Fruit fly (Drosophila melanogaster) whole organism, embryonic: ENCODE data around the gene CG10353.
A peak's percentile ranks its signal among the peaks of the same experiment; 100 is the strongest.

ENCODE experiments used
- Awh ChIP-seq: fragments of 200-800 bp; sonication (Bioruptor generic); IDR thresholded peaks from 2 replicates; pipeline ENCODE4, ENCODE4 v1.3.6; 2022; ENCODE audit warnings: missing biosample characterization, missing genetic modification characterization
- B-H1 ChIP-seq: fragments of 200-800 bp; sonication (Bioruptor generic); IDR thresholded peaks from 3 replicates; pipeline ENCODE4 v1.3.6; 2022; ENCODE audit warnings: missing biosample characterization, missing genetic modification characterization
- Bteb2 ChIP-seq: fragments of 200-800 bp; sonication (Bioruptor generic); optimal IDR thresholded peaks from 2 replicates; lab custom pipeline; 2016; ENCODE audit warnings: missing biosample characterization, missing genetic modification characterization
- CG10654 ChIP-seq: fragments of 200-800 bp; sonication (Bioruptor generic); optimal IDR thresholded peaks from 2 replicates; lab custom pipeline; 2016; ENCODE audit warnings: missing biosample characterization, missing genetic modification characterization
- CG11247 ChIP-seq: fragments of 200-800 bp; sonication (Bioruptor generic); IDR thresholded peaks from 2 replicates; pipeline ENCODE4 v1.3.6; 2022; ENCODE audit warnings: missing biosample characterization, missing genetic modification characterization
- CG12104 ChIP-seq: fragments of 200-800 bp; sonication (Bioruptor generic); optimal IDR thresholded peaks from 3 replicates; lab custom pipeline; 2016; ENCODE audit warnings: missing biosample characterization, missing genetic modification characterization
- CG12659 ChIP-seq: fragments of 200-800 bp; sonication (Bioruptor generic); optimal IDR thresholded peaks from 3 replicates; lab custom pipeline; 2017; ENCODE audit warnings: mild to moderate bottlenecking, missing biosample characterization, missing genetic modification reagents, missing genetic modification characterization
- CG12769 ChIP-seq: fragments of 200-800 bp; sonication (Bioruptor generic); optimal IDR thresholded peaks from 2 replicates; lab custom pipeline; 2019; ENCODE audit warnings: missing biosample characterization, mild to moderate bottlenecking, missing genetic modification characterization, moderate library complexity
- CG13296 ChIP-seq: fragments of 200-800 bp; sonication (Bioruptor generic); optimal IDR thresholded peaks from 3 replicates; lab custom pipeline; 2018; ENCODE audit warnings: missing biosample characterization, mild to moderate bottlenecking, missing genetic modification characterization
- CG14441 ChIP-seq: fragments of 200-800 bp; sonication (Bioruptor generic); IDR thresholded peaks from 2 replicates; pipeline ENCODE4 v1.3.6; 2022; ENCODE audit warnings: missing biosample characterization, missing genetic modification characterization
- CG14710 ChIP-seq: fragments of 200-800 bp; sonication (Bioruptor generic); optimal IDR thresholded peaks from 3 replicates; lab custom pipeline; 2019; ENCODE audit warnings: missing biosample characterization, mild to moderate bottlenecking, missing genetic modification characterization, moderate library complexity
- CG1602 ChIP-seq: fragments of 200-800 bp; sonication (Bioruptor generic); optimal IDR thresholded peaks from 3 replicates; lab custom pipeline; 2016; ENCODE audit warnings: missing biosample characterization, missing genetic modification characterization
- CG17186 ChIP-seq: fragments of 200-800 bp; sonication (Bioruptor generic); optimal IDR thresholded peaks from 3 replicates; lab custom pipeline; 2017; ENCODE audit warnings: missing biosample characterization, missing genetic modification reagents, missing genetic modification characterization
- CG17385 ChIP-seq: fragments of 200-800 bp; sonication (Bioruptor generic); optimal IDR thresholded peaks from 3 replicates; lab custom pipeline; 2018; ENCODE audit warnings: missing biosample characterization, mild to moderate bottlenecking, missing genetic modification characterization
- CG17802 ChIP-seq: fragments of 200-800 bp; sonication (Bioruptor generic); optimal IDR thresholded peaks from 2 replicates; lab custom pipeline; 2018; ENCODE audit warnings: missing biosample characterization, mild to moderate bottlenecking, missing genetic modification characterization, moderate library complexity
- CG18476 ChIP-seq: fragments of 200-800 bp; sonication (Bioruptor generic); optimal IDR thresholded peaks from 2 replicates; lab custom pipeline; 2016; ENCODE audit warnings: missing biosample characterization, mild to moderate bottlenecking, missing genetic modification characterization
- CG31388 ChIP-seq: fragments of 200-800 bp; sonication (Bioruptor generic); optimal IDR thresholded peaks from 2 replicates; lab custom pipeline; 2016; ENCODE audit warnings: missing biosample characterization, missing genetic modification characterization
- CG32532 ChIP-seq: fragments of 200-800 bp; sonication (Bioruptor generic); IDR thresholded peaks from 2 replicates; pipeline ENCODE4 v1.3.6; 2022; ENCODE audit warnings: missing biosample characterization, missing genetic modification characterization
- CG33213 ChIP-seq: fragments of 200-800 bp; sonication (Bioruptor generic); optimal IDR thresholded peaks from 3 replicates; lab custom pipeline; 2016; ENCODE audit warnings: missing biosample characterization, missing genetic modification characterization
- CG34376 ChIP-seq: fragments of 200-800 bp; sonication (Bioruptor generic); optimal IDR thresholded peaks from 2 replicates; lab custom pipeline; 2018; ENCODE audit warnings: missing biosample characterization, mild to moderate bottlenecking, missing genetic modification characterization
- CG3995 ChIP-seq: fragments of 200-800 bp; sonication (Bioruptor generic); optimal IDR thresholded peaks from 3 replicates; lab custom pipeline; 2016; ENCODE audit warnings: missing biosample characterization, missing genetic modification characterization
- CG6689 ChIP-seq: fragments of 200-800 bp; sonication (Bioruptor generic); IDR thresholded peaks from 2 replicates; pipeline ENCODE4 v1.3.6; 2022; ENCODE audit warnings: missing biosample characterization, missing genetic modification characterization
- Fer2 ChIP-seq: fragments of 200-800 bp; sonication (Bioruptor generic); optimal IDR thresholded peaks from 2 replicates; lab custom pipeline; 2018; ENCODE audit warnings: missing biosample characterization, mild to moderate bottlenecking, missing genetic modification characterization, moderate library complexity
- HmgD ChIP-seq: fragments of 200-800 bp; sonication (Bioruptor generic); optimal IDR thresholded peaks from 3 replicates; lab custom pipeline; 2016; ENCODE audit warnings: missing biosample characterization, missing genetic modification characterization
- Hsf ChIP-seq: fragments of 200-800 bp; sonication (Bioruptor generic); optimal IDR thresholded peaks from 3 replicates; lab custom pipeline; 2016; ENCODE audit warnings: missing biosample characterization, missing genetic modification characterization
- Kr ChIP-seq: fragments of 200-800 bp; sonication (Bioruptor generic); optimal IDR thresholded peaks from 2 replicates; lab custom pipeline; 2017; ENCODE audit warnings: missing biosample characterization, mild to moderate bottlenecking, missing genetic modification characterization
- Med ChIP-seq: fragments of 200-800 bp; sonication (Bioruptor generic); peaks from one replicate; lab custom pipeline; 2016; ENCODE audit warnings: missing biosample characterization, missing genetic modification characterization, mild to moderate bottlenecking, inconsistent platforms, moderate library complexity
- NC2α ChIP-seq: fragments of 200-800 bp; sonication (Bioruptor generic); optimal IDR thresholded peaks from 2 replicates; lab custom pipeline; 2016; ENCODE audit warnings: missing biosample characterization, missing genetic modification characterization
- NC2β ChIP-seq: fragments of 200-800 bp; sonication (Bioruptor generic); optimal IDR thresholded peaks from 2 replicates; lab custom pipeline; 2016; ENCODE audit warnings: missing biosample characterization, missing genetic modification characterization
- Nf-YC ChIP-seq: fragments of 200-800 bp; optimal IDR thresholded peaks from 3 replicates; lab custom pipeline; 2019; ENCODE audit warnings: missing biosample characterization, mild to moderate bottlenecking, missing genetic modification characterization, moderate library complexity
- TFAM ChIP-seq: fragments of 200-800 bp; sonication (Bioruptor generic); optimal IDR thresholded peaks from 2 replicates; lab custom pipeline; 2017; ENCODE audit warnings: missing biosample characterization, missing genetic modification characterization, inconsistent platforms
- Usf ChIP-seq: fragments of 200-800 bp; sonication (Bioruptor generic); optimal IDR thresholded peaks from 2 replicates; lab custom pipeline; 2017; ENCODE audit warnings: missing genotype, missing biosample characterization, missing genetic modification characterization
- abd-A ChIP-seq: fragments of 200-800 bp; sonication (Bioruptor generic); optimal IDR thresholded peaks from 3 replicates; lab custom pipeline; 2019; ENCODE audit warnings: missing biosample characterization, mild to moderate bottlenecking, missing genetic modification characterization, moderate library complexity
- al ChIP-seq: fragments of 200-800 bp; sonication (Bioruptor generic); IDR thresholded peaks from 2 replicates; pipeline ENCODE4 v1.3.6; 2022; ENCODE audit warnings: missing biosample characterization, missing genetic modification characterization
- cg ChIP-seq: fragments of 200-800 bp; sonication (Bioruptor generic); optimal IDR thresholded peaks from 3 replicates; lab custom pipeline; 2019; ENCODE audit warnings: missing biosample characterization, mild to moderate bottlenecking, missing genetic modification characterization, moderate library complexity
- ci ChIP-seq: fragments of 200-800 bp; sonication (Bioruptor generic); IDR thresholded peaks from 3 replicates; pipeline ENCODE4 v1.3.6; 2022; ENCODE audit warnings: missing biosample characterization, missing genetic modification characterization
- crol ChIP-seq: fragments of 200-800 bp; sonication (Bioruptor generic); IDR thresholded peaks from 2 replicates; pipeline ENCODE4 v1.3.6; 2022; ENCODE audit warnings: missing biosample characterization, missing genetic modification characterization
- her ChIP-seq: fragments of 200-800 bp; sonication (Bioruptor generic); optimal IDR thresholded peaks from 2 replicates; lab custom pipeline; 2016; ENCODE audit warnings: missing biosample characterization, missing genetic modification characterization
- lov ChIP-seq, 2 experiments: fragments of 200-800 bp in 1 of 2; fragments of >200 bp in 1 of 2; sonication (Bioruptor generic) in 1 of 2; IDR thresholded peaks in 1 of 2; optimal IDR thresholded peaks in 1 of 2; 2 replicates in 1 of 2; 3 replicates in 1 of 2; pipeline versions ENCODE4 v1.3.6 to Lab custom; 2017 to 2022; ENCODE audit warnings: missing biosample characterization in 1 of 2, missing genetic modification characterization in 1 of 2
- pan ChIP-seq, 4 experiments: fragments of >200 bp in 3 of 4; fragments of 200-800 bp in 1 of 4; sonication (Bioruptor generic) in 1 of 4; optimal IDR thresholded peaks in 3 of 4; IDR thresholded peaks in 1 of 4; 2 replicates each; pipeline versions ENCODE4 v1.3.6 to Lab custom; 2017 to 2022; ENCODE audit warnings: missing biosample characterization in 2 of 4, missing genetic modification characterization in 2 of 4, mixed read lengths in 1 of 4
- pfk ChIP-seq: fragments of 200-800 bp; sonication (Bioruptor generic); optimal IDR thresholded peaks from 2 replicates; lab custom pipeline; 2018; ENCODE audit warnings: missing biosample characterization, mild to moderate bottlenecking, missing genetic modification characterization, moderate library complexity
- pros ChIP-seq: fragments of 200-800 bp; sonication (Bioruptor generic); optimal IDR thresholded peaks from 3 replicates; lab custom pipeline; 2019; ENCODE audit warnings: missing biosample characterization, mild to moderate bottlenecking, missing genetic modification characterization, moderate library complexity
- row ChIP-seq: fragments of 200-800 bp; sonication (Bioruptor generic); IDR thresholded peaks from 3 replicates; pipeline ENCODE4 v1.3.6; 2022; ENCODE audit warnings: missing biosample characterization, missing genetic modification characterization
- so ChIP-seq: fragments of 200-800 bp; sonication (Bioruptor generic); IDR thresholded peaks from 3 replicates; pipeline ENCODE4 v1.3.6; 2022; ENCODE audit warnings: missing biosample characterization, missing genetic modification characterization
- sug ChIP-seq: fragments of 200-800 bp; optimal IDR thresholded peaks from 2 replicates; lab custom pipeline; 2019; ENCODE audit warnings: missing biosample characterization, mild to moderate bottlenecking, missing genetic modification characterization, moderate library complexity
- vvl ChIP-seq: fragments of 200-800 bp; sonication (Bioruptor generic); IDR thresholded peaks from 2 replicates; pipeline ENCODE4 v1.3.6; 2022; ENCODE audit warnings: missing biosample characterization, missing genetic modification characterization

Gene CG10353

dm6 chrX:11852310-11852709 lies 34.7 kb downstream of the CG10353 start, which contains the start of gene p24-1 (continued):
- peak; percentile 27 for TF ChIP-seq CG17802 (tag; lab: Kevin White, UChicago)
- peak; percentile 7 for TF ChIP-seq Bteb2 (GFP tag; lab: Kevin White, UChicago)
- peak; percentile 74 for TF ChIP-seq CG17186 (GFP tag; lab: Kevin White, UChicago)
- TF ChIP-seq TFAM (GFP tag; lab: Kevin White, UChicago), result no peak
- peak; percentile 28 for TF ChIP-seq CG13296 (GFP tag; lab: Kevin White, UChicago)
- TF ChIP-seq CG11247, result peak; percentile 58
- TF ChIP-seq CG3995 (GFP tag; lab: Kevin White, UChicago), result peak; percentile 94
- no peak for TF ChIP-seq lov (optimal IDR thresholded peaks at IDR 0.05; lab: Kevin White, UChicago)
- 0 out of 3 replicates have a peak, but pooled peaks have one; percentile 22 for TF ChIP-seq lov (GFP tag; IDR thresholded peaks at IDR 0.05; lab: Robert Waterston, UW)

- TF ChIP-seq Nf-YC (tag; lab: Kevin White, UChicago), result no peak
- 0 out of 2 replicates have a peak, but pooled peaks have one; percentile 7 for TF ChIP-seq CG32532 (GFP tag; lab: Robert Waterston, UW)
- no peak for TF ChIP-seq pros (GFP tag; lab: Kevin White, UChicago)
- TF ChIP-seq ci (GFP tag; lab: Robert Waterston, UW), result 0 out of 3 replicates have a peak, but pooled peaks have one; percentile 32
- peak; percentile 17; the same call in 1 of the 2 replicates for TF ChIP-seq al (GFP tag; lab: Robert Waterston, UW)
- peak; percentile 59; the same call in 1 of the 2 replicates for TF ChIP-seq crol (GFP tag; lab: Robert Waterston, UW)
- peak; percentile 72 for TF ChIP-seq abd-A (tag; lab: Kevin White, UChicago)
- peak; percentile 10 for TF ChIP-seq CG18476
- peak; percentile 59; the same call in 1 of the 2 replicates for TF ChIP-seq vvl (GFP tag; lab: Robert Waterston, UW)
- peak; percentile 40 for TF ChIP-seq CG14441
- TF ChIP-seq CG12769 (tag; lab: Kevin White, UChicago), result peak; percentile 60
- TF ChIP-seq Med (GFP tag; lab: Kevin White, UChicago), result peak; percentile 70
- no peak for TF ChIP-seq her (GFP tag; lab: Kevin White, UChicago)
- 0 out of 3 replicates have a peak, but pooled peaks have one; percentile 7 for TF ChIP-seq row
- TF ChIP-seq so, result no peak
- no peak for TF ChIP-seq pan (optimal IDR thresholded peaks at IDR 0.05; lab: Kevin White, UChicago)
- TF ChIP-seq pan (GFP tag; optimal IDR thresholded peaks at IDR 0.05 in 1 of 2, IDR thresholded peaks at IDR 0.05 in 1 of 2), result peak in 1 of 2 experiments; percentile 16
- TF ChIP-seq Awh (GFP tag; lab: Robert Waterston, UW), result 0 out of 2 replicates have a peak, but pooled peaks have one; percentile 30
These were observed 37.7 kb downstream of the CG10353 start for dm6 chrX:11849267-11849666.

dm6 chrX:11848507-11849264 lies 38.3 kb downstream of the CG10353 start:
- TF ChIP-seq Usf (GFP tag; lab: Kevin White, UChicago) (no peak), CG31388 (GFP tag; lab: Kevin White, UChicago) (no peak), pros (GFP tag; lab: Kevin White, UChicago) (no peak), CG12659 (GFP tag; lab: Kevin White, UChicago) (peak; percentile 34), CG10654 (GFP tag; lab: Kevin White, UChicago) (peak; percentile 13), CG1602 (GFP tag; lab: Kevin White, UChicago) (no peak), CG12104 (GFP tag; lab: Kevin White, UChicago) (no peak), NC2β (GFP tag; lab: Kevin White, UChicago) (no peak), CG11247 (no peak), Fer2 (tag; lab: Kevin White, UChicago) (peak; percentile 17), HmgD (GFP tag; lab: Kevin White, UChicago) (no peak), CG14710 (tag; lab: Kevin White, UChicago) (no peak), sug (tag; lab: Kevin White, UChicago) (no peak), Hsf (no peak), NC2α (GFP tag; lab: Kevin White, UChicago) (no peak), pfk (GFP tag; lab: Kevin White, UChicago) (no peak), Kr (no peak), CG6689 (peak; percentile 40), cg (GFP tag; lab: Kevin White, UChicago) (no peak), CG33213 (GFP tag; lab: Kevin White, UChicago) (no peak), B-H1 (GFP tag; lab: Robert Waterston, UW) (peak; percentile 21; the same call in 1 of the 3 replicates), CG17385 (GFP tag; lab: Kevin White, UChicago) (peak; percentile 25), CG34376 (GFP tag; lab: Kevin White, UChicago) (no peak)
